Fruit fly (Drosophila melanogaster) Kc167 (cell line): Measurements from ENCODE around the gene Mocs2B.

Source experiments
- Myc ChIP-seq: fragments of >200 bp; optimal IDR thresholded peaks from 2 replicates; lab custom pipeline; 2017; ENCODE audit warnings: missing external identifiers
- Sin3A ChIP-seq: fragments of >200 bp; optimal IDR thresholded peaks from 2 replicates; lab custom pipeline; 2018; ENCODE audit warnings: missing external identifiers
- h ChIP-seq: fragments of >200 bp; optimal IDR thresholded peaks from 3 replicates; lab custom pipeline; 2018; ENCODE audit warnings: missing external identifiers
- insv ChIP-seq: fragments of >200 bp; optimal IDR thresholded peaks from 3 replicates; lab custom pipeline; 2018; ENCODE audit warnings: missing external identifiers
- psq ChIP-seq: fragments of >200 bp; optimal IDR thresholded peaks from 2 replicates; lab custom pipeline; 2017; ENCODE audit warnings: missing external identifiers
- ttk ChIP-seq: sonication (Bioruptor generic); optimal IDR thresholded peaks from 2 replicates; lab custom pipeline; 2017; ENCODE audit warnings: missing external identifiers

DNA sequence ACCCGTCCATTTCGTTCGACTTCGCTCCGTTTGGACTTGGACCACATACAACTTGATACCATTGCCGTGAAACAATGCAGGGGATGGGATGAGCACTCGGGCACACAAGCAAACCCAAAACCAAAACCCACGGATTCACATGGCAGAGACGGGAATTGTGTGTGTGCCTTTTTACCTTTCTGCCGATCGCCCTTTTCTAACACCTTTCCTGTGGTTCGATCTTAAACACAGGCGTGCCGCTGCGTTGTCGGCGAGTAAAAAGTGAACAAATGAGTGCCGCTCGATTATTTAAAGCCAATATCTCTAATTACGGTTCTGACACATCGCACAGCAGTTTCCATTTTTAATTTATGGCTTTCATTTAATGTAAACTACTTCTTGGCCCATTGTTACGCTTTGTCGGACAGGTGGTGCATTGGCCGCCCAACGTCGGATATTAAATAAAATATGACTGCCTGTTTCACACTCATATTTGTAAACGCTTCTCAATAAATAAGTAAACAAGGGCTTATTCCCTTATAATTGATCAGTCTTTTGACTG, 49.8 kb downstream of the Mocs2B start:
- TF ChIP-seq psq (lab: Kevin White, UChicago) (no peak), Myc (lab: Kevin White, UChicago) (no peak), ttk (lab: Kevin White, UChicago) (no peak), h (no peak), insv (no peak), Sin3A (lab: Kevin White, UChicago) (no peak)
